Fruit fly (Drosophila melanogaster): ENCODE measurements around the gene Blos2.

Blos2 gene

DNA sequence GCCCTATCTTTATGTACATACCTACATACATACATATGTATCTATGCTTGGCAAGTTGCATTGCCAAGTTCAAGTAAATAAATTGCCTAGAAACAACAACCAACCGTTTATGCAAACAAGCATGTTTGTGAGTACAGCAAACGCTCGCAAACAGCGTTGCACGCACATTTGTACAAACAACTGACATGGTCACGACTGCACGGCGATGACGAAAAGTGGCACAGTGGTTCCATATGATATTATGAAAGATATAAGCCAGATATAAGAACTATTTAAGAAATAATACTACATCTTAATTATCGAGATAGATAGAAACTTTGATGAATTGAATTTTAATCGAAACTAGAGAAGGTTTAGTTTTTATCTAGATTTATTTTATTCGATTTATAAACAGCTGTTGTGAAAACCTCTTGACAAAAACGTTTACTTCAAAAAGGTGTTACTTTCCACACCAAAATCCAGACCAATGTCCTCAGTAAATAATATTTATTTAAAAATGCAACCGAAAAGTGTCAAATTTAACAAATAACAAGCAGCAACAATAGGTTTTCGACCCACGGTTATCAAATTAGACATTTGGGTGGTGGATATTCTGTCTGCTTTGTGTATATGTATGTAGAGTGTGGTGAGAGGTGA is 28.6 kb downstream of the Blos2 start (continued):
- TF ChIP-seq CkIIα-i1 (GFP tag; IDR thresholded peaks at IDR 0.05) (no peak), Rx (GFP tag; IDR thresholded peaks at IDR 0.05) (peak; percentile 32), h (optimal IDR thresholded peaks at IDR 0.05) (no peak), CG2712 (tag; optimal IDR thresholded peaks at IDR 0.05) (peak; percentile 96), yki (optimal IDR thresholded peaks at IDR 0.05) (no peak), lmd (GFP tag; IDR thresholded peaks at IDR 0.05) (peak; percentile 84; the same call in 1 of the 2 replicates), Taf1 (GFP tag; IDR thresholded peaks at IDR 0.05) (0 out of 2 replicates have a peak, but pooled peaks have one; percentile 15), CG6175 (GFP tag; IDR thresholded peaks at IDR 0.05) (no peak), lov (optimal IDR thresholded peaks at IDR 0.05) (no peak), lov (GFP tag; IDR thresholded peaks at IDR 0.05) (peak; percentile 82), CG4328 (GFP tag; optimal IDR thresholded peaks at IDR 0.05) (peak; percentile 44), CG17385 (GFP tag; optimal IDR thresholded peaks at IDR 0.05) (peak; percentile 91), CG17912 (GFP tag; optimal IDR thresholded peaks at IDR 0.05) (no peak), CG16815 (GFP tag; optimal IDR thresholded peaks at IDR 0.05) (peak; percentile 86), Dbx (GFP tag; IDR thresholded peaks at IDR 0.05) (peak; percentile 53; the same call in 1 of the 3 replicates), tup (GFP tag; optimal IDR thresholded peaks at IDR 0.05) (peak; percentile 76), CG7786 (GFP tag; optimal IDR thresholded peaks at IDR 0.05) (peak; percentile 63), Mad (GFP tag; optimal IDR thresholded peaks at IDR 0.05) (peak; percentile 77), ken (GFP tag; IDR thresholded peaks at IDR 0.05) (no peak), Six4 (GFP tag; optimal IDR thresholded peaks at IDR 0.05) (peak; percentile 92), hb (GFP tag; IDR thresholded peaks at IDR 0.05; ENCODE audit: partially characterized antibody) (no peak), CG18764 (GFP tag; optimal IDR thresholded peaks at IDR 0.05) (peak; percentile 81), CG13624 (GFP tag; optimal IDR thresholded peaks at IDR 0.05) (peak; percentile 26), sug (tag; optimal IDR thresholded peaks at IDR 0.05) (peak; percentile 78), CG17612 (GFP tag; IDR thresholded peaks at IDR 0.05) (peak; percentile 31; the same call in 1 of the 2 replicates), B-H1 (GFP tag; IDR thresholded peaks at IDR 0.05) (peak; percentile 50), ac (GFP tag; optimal IDR thresholded peaks at IDR 0.05) (peak; percentile 75), E2f2 (GFP tag; IDR thresholded peaks at IDR 0.05) (peak; percentile 72), CG18476 (GFP tag; optimal IDR thresholded peaks at IDR 0.05) (peak; percentile 91), Opbp (GFP tag; IDR thresholded peaks at IDR 0.05; ENCODE audit: partially characterized antibody) (no peak), CG4424 (GFP tag; optimal IDR thresholded peaks at IDR 0.05) (peak; percentile 94), CG5245 (GFP tag; optimal IDR thresholded peaks at IDR 0.05) (peak; percentile 68), CG15073 (GFP tag; optimal IDR thresholded peaks at IDR 0.05) (peak; percentile 61), zen (tag; optimal IDR thresholded peaks at IDR 0.05) (peak; percentile 47), Usf (GFP tag; optimal IDR thresholded peaks at IDR 0.05) (peak; percentile 56), Gug (GFP tag; IDR thresholded peaks at IDR 0.05) (peak; percentile 54; the same call in 3 of the 4 replicates), Fer1 (GFP tag; optimal IDR thresholded peaks at IDR 0.05) (peak; percentile 91), CG8944 (GFP tag; optimal IDR thresholded peaks at IDR 0.05) (peak; percentile 72), CG6254 (GFP tag; optimal IDR thresholded peaks at IDR 0.05) (peak; percentile 85), Vsx1 (GFP tag; optimal IDR thresholded peaks at IDR 0.05) (peak; percentile 83), CoRest (tag; optimal IDR thresholded peaks at IDR 0.05) (peak; percentile 95), ems (GFP tag; optimal IDR thresholded peaks at IDR 0.05) (peak; percentile 87), YL-1 (GFP tag; optimal IDR thresholded peaks at IDR 0.05) (peak; percentile 81), CG8924 (tag; optimal IDR thresholded peaks at IDR 0.05) (peak; percentile 97), danr (GFP tag; IDR thresholded peaks at IDR 0.05) (peak; percentile 58; the same call in 1 of the 2 replicates), wek (GFP tag; optimal IDR thresholded peaks at IDR 0.05) (peak; percentile 78), bsh (GFP tag; optimal IDR thresholded peaks at IDR 0.05) (peak; percentile 58 to 89), eyg (GFP tag; optimal IDR thresholded peaks at IDR 0.05) (peak; percentile 77), Eip74EF (GFP tag; optimal IDR thresholded peaks at IDR 0.05) (peak in 1 of 2 experiments; percentile 96), CG6654 (GFP tag; optimal IDR thresholded peaks at IDR 0.05) (peak; percentile 67), CG3726 (GFP tag; IDR thresholded peaks at IDR 0.05) (no peak; the same call in 1 of the 3 replicates)
